Worm (Caenorhabditis elegans) whole organism, L2 larva: ENCODE results near the gene F32D1.3.

Experiments
- F13H6.1 ChIP-seq: sonication (generic microtip); optimal IDR thresholded peaks from 2 replicates; lab custom pipeline; 2016; ENCODE audit warnings: missing genetic modification characterization, missing compliant biosample characterization
- Y55F3AM.14 ChIP-seq: fragments of 200-800 bp; sonication (Bioruptor generic); optimal IDR thresholded peaks from 2 replicates; lab custom pipeline; 2018; ENCODE audit warnings: mild to moderate bottlenecking, missing genetic modification characterization, missing compliant biosample characterization
- ZK546.5 ChIP-seq: sonication (generic microtip); optimal IDR thresholded peaks from 2 replicates; lab custom pipeline; 2017; ENCODE audit warnings: missing biosample characterization, missing genetic modification characterization
- aly-2 ChIP-seq: fragments of 150-350 bp; optimal IDR thresholded peaks from 2 replicates; lab custom pipeline; 2014; ENCODE audit warnings: missing biosample characterization, missing genetic modification characterization
- ama-1 ChIP-seq: fragments of 150-350 bp; optimal IDR thresholded peaks from 2 replicates; lab custom pipeline; 2018; ENCODE audit warnings: inconsistent platforms
- fos-1 ChIP-seq: fragments of 150-350 bp; optimal IDR thresholded peaks from 2 replicates; lab custom pipeline; 2014; ENCODE audit warnings: missing biosample characterization, missing genetic modification characterization
- lin-13 ChIP-seq: fragments of 150-350 bp; optimal IDR thresholded peaks from 2 replicates; lab custom pipeline; 2014; ENCODE audit warnings: missing biosample characterization, missing genetic modification reagents, missing genetic modification characterization
- lsy-2 ChIP-seq, 2 experiments: fragments of 150-350 bp in 1 of 2; sonication (generic microtip) in 1 of 2; optimal IDR thresholded peaks; 2 replicates each; lab custom pipeline; 2014 to 2017; ENCODE audit warnings: missing biosample characterization in 2 of 2, missing genetic modification characterization in 2 of 2
- mbf-1 ChIP-seq: sonication (generic microtip); optimal IDR thresholded peaks from 2 replicates; lab custom pipeline; 2017; ENCODE audit warnings: missing biosample characterization, missing genetic modification characterization
- nhr-10 ChIP-seq: sonication (generic microtip); optimal IDR thresholded peaks from 2 replicates; lab custom pipeline; 2017; ENCODE audit warnings: missing biosample characterization, missing genetic modification characterization
- snpc-4 ChIP-seq: fragments of 150-350 bp; optimal IDR thresholded peaks from 2 replicates; lab custom pipeline; 2014; ENCODE audit warnings: missing biosample characterization, missing genetic modification characterization
- unc-62 ChIP-seq: fragments of 150-350 bp; optimal IDR thresholded peaks from 2 replicates; lab custom pipeline; 2014; ENCODE audit warnings: missing biosample characterization, missing genetic modification reagents, missing genetic modification characterization
- ztf-1 ChIP-seq: fragments of 200-800 bp; sonication (Bioruptor generic); conservative IDR thresholded peaks from 2 replicates; pipeline ENCODE4 v1.3.6; 2022; ENCODE audit warnings: missing genetic modification characterization, missing compliant biosample characterization
- ztf-11 ChIP-seq: sonication (generic microtip); optimal IDR thresholded peaks from 2 replicates; lab custom pipeline; 2017; ENCODE audit warnings: missing biosample characterization, missing genetic modification characterization

DNA sequence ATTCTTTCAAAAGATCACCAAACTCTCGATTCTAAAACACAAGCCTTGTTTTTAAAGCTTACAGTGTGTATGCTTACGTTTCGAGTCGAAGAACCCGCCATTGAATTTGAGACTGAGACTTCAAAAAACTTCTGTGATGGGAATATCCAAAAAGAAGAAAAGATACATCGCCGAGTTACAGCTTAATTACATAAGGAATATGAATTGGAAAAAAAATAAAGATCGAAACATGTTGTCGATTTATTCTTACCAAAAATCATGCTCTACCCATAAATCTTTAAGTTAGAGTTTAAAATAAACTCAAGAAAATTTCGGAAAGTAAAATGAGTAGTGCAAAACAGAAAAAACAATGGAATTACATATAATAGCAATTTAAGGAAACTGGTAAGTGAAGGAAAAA, 24.8 kb upstream of the F32D1.3 start, which contains the start of gene F13A2.10:
- TF ChIP-seq F13H6.1 (no peak), lsy-2 (tag; optimal IDR thresholded peaks at IDR 0.05; lab: Kevin White, UChicago) (no peak), nhr-10 (no peak), ztf-1 (GFP tag; lab: Robert Waterston, UW) (no peak), aly-2 (tag; lab: Kevin White, UChicago) (no peak), ama-1 (lab: Kevin White, UChicago) (no peak), lin-13 (GFP tag; lab: Kevin White, UChicago) (no peak), unc-62 (GFP tag; lab: Kevin White, UChicago) (no peak), ZK546.5 (tag; lab: Kevin White, UChicago) (no peak), mbf-1 (tag; lab: Kevin White, UChicago) (no peak), snpc-4 (no peak), ztf-11 (tag; lab: Kevin White, UChicago) (no peak), fos-1 (tag; lab: Kevin White, UChicago) (no peak), Y55F3AM.14 (GFP tag; lab: Kevin White, UChicago) (no peak)
